Fruit fly (Drosophila melanogaster) whole organism, prepupa: ENCODE data around the gene Nedd8.

Experiments
- CG15336 ChIP-seq: fragments of 200-800 bp; sonication (Bioruptor generic); IDR thresholded peaks from 2 replicates; pipeline ENCODE4 v1.3.6; 2022; ENCODE audit warnings: missing biosample characterization, missing genetic modification characterization
- CG3919 ChIP-seq: fragments of 200-800 bp; sonication (Bioruptor generic); optimal IDR thresholded peaks from 3 replicates; lab custom pipeline; 2016; ENCODE audit warnings: missing biosample characterization, missing genetic modification characterization
- CG6808 ChIP-seq: fragments of 200-800 bp; sonication (Bioruptor generic); optimal IDR thresholded peaks from 3 replicates; lab custom pipeline; 2017; ENCODE audit warnings: missing biosample characterization, missing genetic modification characterization, mild to moderate bottlenecking, moderate library complexity, missing genetic modification reagents
- CG8119 ChIP-seq: fragments of 200-800 bp; sonication (Bioruptor generic); IDR thresholded peaks from 3 replicates; pipeline ENCODE4 v1.3.6; 2022; ENCODE audit warnings: missing biosample characterization, missing genetic modification characterization
- Gug ChIP-seq: fragments of 200-800 bp; sonication (Bioruptor generic); IDR thresholded peaks from 2 replicates; pipeline ENCODE4 v1.3.6; 2022; ENCODE audit warnings: missing biosample characterization, missing genetic modification characterization
- OdsH ChIP-seq: fragments of 200-800 bp; sonication (Bioruptor generic); optimal IDR thresholded peaks from 3 replicates; lab custom pipeline; 2016; ENCODE audit warnings: missing biosample characterization, missing genetic modification characterization
- dac ChIP-seq: fragments of 200-800 bp; sonication (Bioruptor generic); optimal IDR thresholded peaks from 2 replicates; lab custom pipeline; 2017; ENCODE audit warnings: missing biosample characterization, mild to moderate bottlenecking, missing genetic modification characterization
- esn ChIP-seq: fragments of 200-800 bp; sonication (Bioruptor generic); optimal IDR thresholded peaks from 2 replicates; lab custom pipeline; 2016; ENCODE audit warnings: missing biosample characterization, mild to moderate bottlenecking, missing genetic modification characterization, moderate library complexity
- fkh ChIP-seq: fragments of 200-800 bp; sonication (Bioruptor generic); optimal IDR thresholded peaks from 3 replicates; lab custom pipeline; 2017; ENCODE audit warnings: missing biosample characterization, mild to moderate bottlenecking, missing genetic modification characterization, moderate library complexity
- ss ChIP-seq, 2 experiments: fragments of 200-800 bp; sonication (Bioruptor generic); optimal IDR thresholded peaks; 2 replicates in 1 of 2; 3 replicates in 1 of 2; lab custom pipeline; 2017 to 2018; ENCODE audit warnings: mild to moderate bottlenecking in 2 of 2, missing biosample characterization in 2 of 2, missing genetic modification characterization in 2 of 2, moderate library complexity in 1 of 2

DNA sequence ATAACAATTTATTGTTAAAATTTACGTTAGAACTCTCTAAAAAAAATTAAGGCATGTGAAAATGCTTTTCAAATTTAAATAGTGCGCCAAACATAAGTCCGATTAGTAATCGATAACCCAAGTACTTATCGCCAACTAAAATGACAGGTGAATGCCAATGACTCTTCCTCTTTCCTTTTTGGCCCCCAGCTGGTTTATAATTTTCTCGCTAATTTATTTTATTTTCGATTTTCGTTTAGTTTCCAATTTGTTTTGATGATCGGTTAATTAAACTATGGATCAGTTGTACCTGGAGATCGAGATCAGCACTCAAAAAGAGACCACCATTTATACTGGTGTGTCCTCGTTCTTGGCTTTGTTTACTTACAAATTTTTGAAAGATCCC, 2.9 kb downstream of the Nedd8 start, which contains the start of gene CG10428:
- TF ChIP-seq esn: no peak
- no peak for TF ChIP-seq CG15336 (GFP tag; lab: Robert Waterston, UW)
- TF ChIP-seq Gug (GFP tag; lab: Robert Waterston, UW): no peak
- no peak for TF ChIP-seq OdsH (GFP tag; lab: Kevin White, UChicago)
- TF ChIP-seq CG6808 (GFP tag; lab: Kevin White, UChicago): no peak
- TF ChIP-seq CG3919 (GFP tag; lab: Kevin White, UChicago): no peak
- peak; percentile 53 for TF ChIP-seq fkh (GFP tag; lab: Kevin White, UChicago)
- no peak for TF ChIP-seq CG8119 (GFP tag; lab: Robert Waterston, UW)
- no peak for TF ChIP-seq dac (GFP tag; lab: Kevin White, UChicago)
- no peak for TF ChIP-seq ss (GFP tag; optimal IDR thresholded peaks at IDR 0.05; lab: Kevin White, UChicago)
